Fruit fly (Drosophila melanogaster) whole organism, wandering third instar larva: ENCODE data around the gene CG14147.

Experiments used
- Dif ChIP-seq: fragments of 200-275, 200-300 bp; sonication (Bioruptor generic); optimal IDR thresholded peaks from 2 replicates; lab custom pipeline; 2018; ENCODE audit warnings: missing biosample characterization, missing genetic modification characterization; ENCODE audit not compliant: partially characterized antibody
- dl ChIP-seq, 2 experiments: fragments of 175-275, 200-275 bp in 1 of 2; fragments of 200-275 bp in 1 of 2; sonication (Bioruptor generic); optimal IDR thresholded peaks; lab custom pipeline; 2018; ENCODE audit warnings: mild to moderate bottlenecking in 2 of 2, missing biosample characterization in 2 of 2, missing genetic modification characterization in 2 of 2, moderate library complexity in 2 of 2; ENCODE audit not compliant: partially characterized antibody in 2 of 2, insufficient read depth in 1 of 2
- dsf ChIP-seq: sonication (Bioruptor generic); optimal IDR thresholded peaks from 2 replicates; lab custom pipeline; 2016; ENCODE audit warnings: missing biosample characterization, missing genetic modification characterization, borderline replicate concordance
- h ChIP-seq: fragments of 200-800 bp; sonication (Bioruptor generic); optimal IDR thresholded peaks from 3 replicates; lab custom pipeline; 2016; ENCODE audit warnings: missing biosample characterization, mild to moderate bottlenecking, missing genetic modification characterization
- pan ChIP-seq: fragments of >200 bp; optimal IDR thresholded peaks from 2 replicates; lab custom pipeline; 2017

DNA sequence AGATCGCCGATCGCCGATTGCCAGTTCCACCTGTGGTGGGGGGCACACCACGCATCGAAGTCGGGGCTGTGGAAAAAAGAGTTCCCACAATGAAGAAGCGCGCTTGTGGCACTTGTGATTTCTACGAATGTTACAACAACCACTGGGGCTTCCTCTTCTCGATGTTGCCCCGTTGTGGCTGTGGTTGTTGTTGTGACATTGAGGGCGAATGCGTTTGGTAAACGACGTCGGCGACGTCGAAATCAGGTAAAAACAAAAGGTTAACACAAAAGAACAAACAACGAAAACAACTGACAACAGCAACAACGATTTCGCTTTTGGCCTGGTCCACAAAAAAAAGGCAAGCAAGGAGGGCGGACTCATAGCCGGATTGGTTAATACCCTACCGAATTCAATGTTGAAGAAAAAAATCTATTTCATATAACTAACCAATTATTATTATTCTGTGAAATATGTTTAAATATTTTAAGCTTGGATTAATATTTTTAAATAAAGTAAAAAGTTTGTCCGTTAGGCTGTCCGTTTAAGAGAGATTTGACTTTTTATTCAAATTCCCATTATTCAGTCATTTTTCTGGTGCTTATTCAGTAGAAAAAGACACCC, 13.7 kb upstream of the CG14147 start:
- TF ChIP-seq pan, result no peak
- no peak for TF ChIP-seq Dif
- no peak for TF ChIP-seq dsf
- peak; percentile 24 for TF ChIP-seq h (GFP tag; lab: Kevin White, UChicago)
- no peak for TF ChIP-seq dl (GFP tag; optimal IDR thresholded peaks at IDR 0.05; lab: Kevin White, UChicago; ENCODE audit: insufficient read depth in 1 of 2, partially characterized antibody in 2 of 2)
